Worm (Caenorhabditis elegans): ENCODE measurements around the gene plr-1.

The plr-1 gene

ce11 chrIII:11427548-11428152, 29.0 kb upstream of the plr-1 start:
- no peak for TF ChIP-seq ceh-32 (tag; optimal IDR thresholded peaks at IDR 0.05; ENCODE audit: poor library complexity)
- peak; percentile 30 for TF ChIP-seq aha-1 (tag)
- no peak for TF ChIP-seq ces-1 (GFP tag; optimal IDR thresholded peaks at IDR 0.05)
- no peak for TF ChIP-seq nhr-25 (tag; optimal IDR thresholded peaks at IDR 0.05; ENCODE audit: borderline replicate concordance, insufficient read depth)
- TF ChIP-seq dmd-8 (GFP tag; IDR thresholded peaks at IDR 0.05) = no peak
- no peak for TF ChIP-seq nhr-237 (tag; optimal IDR thresholded peaks at IDR 0.05)
- TF ChIP-seq daf-8 (GFP tag; IDR thresholded peaks at IDR 0.05) = no peak
- TF ChIP-seq hmg-1.1 (GFP tag; IDR thresholded peaks at IDR 0.05) = no peak
- no peak for TF ChIP-seq spr-1 (tag; optimal IDR thresholded peaks at IDR 0.05)
- 0 out of 2 replicates have a peak, but pooled peaks have one; percentile 13 for TF ChIP-seq arid-1 (GFP tag; conservative IDR thresholded peaks at IDR 0.05)
- TF ChIP-seq lin-39 (tag; optimal IDR thresholded peaks at IDR 0.05) = no peak
- TF ChIP-seq set-16 (GFP tag; IDR thresholded peaks at IDR 0.05) = peak; percentile 98
- no peak for TF ChIP-seq unc-130 (GFP tag; optimal IDR thresholded peaks at IDR 0.05)
- TF ChIP-seq tra-1 (GFP tag; IDR thresholded peaks at IDR 0.05) = no peak
- no peak for TF ChIP-seq hif-1 (tag; optimal IDR thresholded peaks at IDR 0.05)
- TF ChIP-seq nhr-76 (tag; optimal IDR thresholded peaks at IDR 0.05) = no peak
- peak; percentile 6; the same call in 1 of the 2 replicates for TF ChIP-seq pha-4 (GFP tag; IDR thresholded peaks at IDR 0.05)
- TF ChIP-seq pha-4 (tag; optimal IDR thresholded peaks at IDR 0.05) = no peak

ce11 chrIII:11434864-11435263, 21.8 kb upstream of the plr-1 start:
- 0 out of 2 replicates have a peak, but pooled peaks have one; percentile 37 for TF ChIP-seq zfp-3 (GFP tag; conservative IDR thresholded peaks at IDR 0.05)
- 0 out of 2 replicates have a peak, but pooled peaks have one; percentile 75 for TF ChIP-seq saeg-2 (GFP tag; IDR thresholded peaks at IDR 0.05)
- 0 out of 2 replicates have a peak, but pooled peaks have one; percentile 8 for TF ChIP-seq lin-1 (GFP tag; IDR thresholded peaks at IDR 0.05)
- 0 out of 2 replicates have a peak, but pooled peaks have one; percentile 32 for TF ChIP-seq egl-43 (GFP tag; IDR thresholded peaks at IDR 0.05)

- peak; percentile 19 for TF ChIP-seq dve-1 (tag; optimal IDR thresholded peaks at IDR 0.05; ENCODE audit: insufficient read depth)
- TF ChIP-seq lin-38 (GFP tag; IDR thresholded peaks at IDR 0.05) = peak; percentile 56
- no peak for TF ChIP-seq F37D6.2 (tag; optimal IDR thresholded peaks at IDR 0.05)
- TF ChIP-seq nhr-28 (tag; optimal IDR thresholded peaks at IDR 0.05) = peak; percentile 56
- TF ChIP-seq hlh-11 (tag; optimal IDR thresholded peaks at IDR 0.05) = peak; percentile 0
- TF ChIP-seq aly-2 (tag; optimal IDR thresholded peaks at IDR 0.05) = no peak
- TF ChIP-seq daf-16 (GFP tag; optimal IDR thresholded peaks at IDR 0.05) = no peak
- peak; percentile 10 for TF ChIP-seq daf-16 (tag; optimal IDR thresholded peaks at IDR 0.05)
- TF ChIP-seq pqm-1 (tag; optimal IDR thresholded peaks at IDR 0.05) = peak; percentile 77
- no peak for TF ChIP-seq F44E2.7 (GFP tag; IDR thresholded peaks at IDR 0.05)
- no peak for TF ChIP-seq tag-97 (GFP tag; IDR thresholded peaks at IDR 0.05)
Observed at ce11 chrIII:11442556-11442955, 14.1 kb upstream of the plr-1 start, which contains the start of gene sbp-1. Gene sbp-1 (minus strand): TSS chrIII:11442566.

- no peak for TF ChIP-seq nhr-77 (tag; optimal IDR thresholded peaks at IDR 0.05)
- TF ChIP-seq aha-1 (tag) = peak; percentile 62
- TF ChIP-seq lin-15B (tag; optimal IDR thresholded peaks at IDR 0.05) = no peak
- peak; percentile 2 for TF ChIP-seq nhr-28 (tag; optimal IDR thresholded peaks at IDR 0.05)
- no peak for TF ChIP-seq daf-16 (GFP tag; optimal IDR thresholded peaks at IDR 0.05)
- peak; percentile 64 for TF ChIP-seq daf-16 (tag; optimal IDR thresholded peaks at IDR 0.05)
- TF ChIP-seq duxl-1 (tag; optimal IDR thresholded peaks at IDR 0.05; ENCODE audit: poor library complexity) = no peak
- peak; percentile 6 for TF ChIP-seq hlh-11 (tag; optimal IDR thresholded peaks at IDR 0.05)
- TF ChIP-seq lsy-2 (tag; optimal IDR thresholded peaks at IDR 0.05) = no peak
- TF ChIP-seq fos-1 (tag; optimal IDR thresholded peaks at IDR 0.05) = no peak
- no peak for TF ChIP-seq ama-1 (optimal IDR thresholded peaks at IDR 0.05)
Observed at ce11 chrIII:11443408-11443994, 13.2 kb upstream of the plr-1 start.
